Worm (Caenorhabditis elegans) whole organism, young adult: ENCODE data around the gene srt-39.

ENCODE experiments used
- B0035.1 ChIP-seq: sonication (generic microtip); optimal IDR thresholded peaks from 2 replicates; lab custom pipeline; 2016; ENCODE audit warnings: missing genetic modification characterization, mild to moderate bottlenecking, missing compliant biosample characterization, missing genotype, missing genetic modification reagents
- F33H1.4 ChIP-seq: fragments of 200-800 bp; sonication (Bioruptor generic); IDR thresholded peaks from 2 replicates; pipeline ENCODE4 v1.3.6; 2022; ENCODE audit warnings: missing genetic modification reagents, missing genetic modification characterization, missing compliant biosample characterization
- K11D2.4 ChIP-seq: fragments of 200-800 bp; sonication (Bioruptor generic); IDR thresholded peaks from 2 replicates; pipeline ENCODE4 v1.3.6; 2022; ENCODE audit warnings: missing genetic modification reagents, missing genetic modification characterization, missing compliant biosample characterization
- K12H6.12 ChIP-seq: fragments of 200-800 bp; sonication (Bioruptor generic); optimal IDR thresholded peaks from 2 replicates; lab custom pipeline; 2018; ENCODE audit warnings: mild to moderate bottlenecking, missing genetic modification characterization, missing compliant biosample characterization
- Y79H2A.3 ChIP-seq: fragments of 200-800 bp; sonication (Bioruptor generic); conservative IDR thresholded peaks from 2 replicates; pipeline ENCODE4 v1.3.6; 2022; ENCODE audit warnings: missing genetic modification reagents, missing genetic modification characterization, missing compliant biosample characterization
- ZK185.1 ChIP-seq: sonication (generic microtip); optimal IDR thresholded peaks from 2 replicates; lab custom pipeline; 2016; ENCODE audit warnings: mild to moderate bottlenecking, missing genetic modification characterization, missing compliant biosample characterization; ENCODE audit not compliant: poor library complexity, severe bottlenecking
- attf-3 ChIP-seq: fragments of 200-800 bp; sonication (Bioruptor generic); conservative IDR thresholded peaks from 2 replicates; pipeline ENCODE4 v1.3.6; 2022; ENCODE audit warnings: missing genetic modification reagents, missing genetic modification characterization, missing compliant biosample characterization
- attf-5 ChIP-seq: fragments of 200-800 bp; sonication (Bioruptor generic); optimal IDR thresholded peaks from 2 replicates; lab custom pipeline; 2018; ENCODE audit warnings: mild to moderate bottlenecking, missing genetic modification characterization, missing compliant biosample characterization
- attf-6 ChIP-seq: fragments of 200-800 bp; sonication (Bioruptor generic); IDR thresholded peaks from 2 replicates; pipeline ENCODE4 v1.3.6; 2022; ENCODE audit warnings: missing genetic modification reagents, missing genetic modification characterization, missing compliant biosample characterization
- bed-2 ChIP-seq: fragments of 200-800 bp; sonication (Bioruptor generic); IDR thresholded peaks from 2 replicates; pipeline ENCODE4 v1.3.6; 2022; ENCODE audit warnings: missing genetic modification reagents, missing genetic modification characterization, missing compliant biosample characterization
- ccch-3 ChIP-seq: fragments of 200-800 bp; sonication (Bioruptor generic); optimal IDR thresholded peaks from 2 replicates; lab custom pipeline; 2018; ENCODE audit warnings: mild to moderate bottlenecking, missing genetic modification characterization, missing compliant biosample characterization
- cebp-1 ChIP-seq, 2 experiments: fragments of 200-800 bp in 1 of 2; sonication (Bioruptor generic) in 1 of 2; sonication (generic microtip) in 1 of 2; IDR thresholded peaks in 1 of 2; optimal IDR thresholded peaks in 1 of 2; 2 replicates each; pipeline versions ENCODE4 v1.3.6 to Lab custom; 2017 to 2022; ENCODE audit warnings: missing compliant biosample characterization in 2 of 2, missing genetic modification characterization in 2 of 2, mild to moderate bottlenecking in 1 of 2, missing genetic modification reagents in 1 of 2, moderate library complexity in 1 of 2
- ceh-100 ChIP-seq: fragments of 200-800 bp; sonication (Bioruptor generic); IDR thresholded peaks from 2 replicates; pipeline ENCODE4 v1.3.6; 2022; ENCODE audit warnings: missing genetic modification reagents, missing genetic modification characterization, missing compliant biosample characterization
- ceh-27 ChIP-seq: fragments of 200-800 bp; sonication (Bioruptor generic); optimal IDR thresholded peaks from 2 replicates; lab custom pipeline; 2018; ENCODE audit warnings: mild to moderate bottlenecking, missing genetic modification characterization, moderate library complexity, missing compliant biosample characterization
- ceh-58 ChIP-seq: fragments of 200-800 bp; sonication (Bioruptor generic); IDR thresholded peaks from 2 replicates; pipeline ENCODE4 v1.3.6; 2022; ENCODE audit warnings: missing genetic modification characterization, missing compliant biosample characterization
- ceh-79 ChIP-seq: sonication (generic microtip); optimal IDR thresholded peaks from 2 replicates; lab custom pipeline; 2017; ENCODE audit warnings: mild to moderate bottlenecking, missing genetic modification characterization, missing compliant biosample characterization
- dpl-1 ChIP-seq: fragments of 150-350 bp; optimal IDR thresholded peaks from 2 replicates; lab custom pipeline; 2014; ENCODE audit warnings: missing biosample characterization, missing genetic modification reagents, missing genetic modification characterization
- efl-1 ChIP-seq: fragments of 150-350 bp; optimal IDR thresholded peaks from 2 replicates; lab custom pipeline; 2014; ENCODE audit warnings: missing biosample characterization, missing genetic modification reagents, missing genetic modification characterization
- egl-44 ChIP-seq: fragments of 200-800 bp; sonication (Bioruptor generic); IDR thresholded peaks from 2 replicates; pipeline ENCODE4 v1.3.6; 2022; ENCODE audit warnings: missing genetic modification reagents, missing genetic modification characterization, missing compliant biosample characterization
- egrh-3 ChIP-seq: fragments of 200-800 bp; sonication (Bioruptor generic); IDR thresholded peaks from 2 replicates; pipeline ENCODE4 v1.3.6; 2022; ENCODE audit warnings: missing genetic modification reagents, missing genetic modification characterization, missing compliant biosample characterization
- ets-4 ChIP-seq: fragments of 200-800 bp; sonication (Bioruptor generic); optimal IDR thresholded peaks from 2 replicates; lab custom pipeline; 2018; ENCODE audit warnings: mild to moderate bottlenecking, missing genetic modification characterization, missing compliant biosample characterization
- hmg-1.2 ChIP-seq: fragments of 200-800 bp; sonication (Bioruptor generic); IDR thresholded peaks from 2 replicates; pipeline ENCODE4 v1.3.6; 2022; ENCODE audit warnings: missing genetic modification reagents, missing genetic modification characterization, missing compliant biosample characterization
- lin-35 ChIP-seq, 3 experiments: fragments of 150-350 bp in 2 of 3; sonication (generic microtip) in 1 of 3; optimal IDR thresholded peaks; 2 replicates each; lab custom pipeline; 2014 to 2018; ENCODE audit warnings: missing biosample characterization in 3 of 3, missing genetic modification characterization in 3 of 3, missing genetic modification reagents in 3 of 3
- lin-54 ChIP-seq: fragments of 200-800 bp; sonication (Bioruptor generic); optimal IDR thresholded peaks from 2 replicates; lab custom pipeline; 2018; ENCODE audit warnings: mild to moderate bottlenecking, missing genetic modification characterization, missing compliant biosample characterization
- madf-10 ChIP-seq: sonication (generic microtip); optimal IDR thresholded peaks from 2 replicates; lab custom pipeline; 2016; ENCODE audit warnings: mild to moderate bottlenecking, missing genetic modification characterization, missing compliant biosample characterization
- madf-8 ChIP-seq: fragments of 200-800 bp; sonication (Bioruptor generic); conservative IDR thresholded peaks from 2 replicates; pipeline ENCODE4 v1.3.6; 2022; ENCODE audit warnings: missing genetic modification reagents, missing genetic modification characterization, missing compliant biosample characterization
- mcd-1 ChIP-seq: fragments of 200-800 bp; sonication (Bioruptor generic); IDR thresholded peaks from 2 replicates; pipeline ENCODE4 v1.3.6; 2022; ENCODE audit warnings: missing genetic modification reagents, missing genetic modification characterization, missing compliant biosample characterization
- mes-4 ChIP-seq: sonication (generic microtip); optimal IDR thresholded peaks from 2 replicates; lab custom pipeline; 2016; ENCODE audit warnings: missing genotype, missing genetic modification characterization, missing compliant biosample characterization
- nfya-2 ChIP-seq: fragments of 200-800 bp; sonication (Bioruptor generic); IDR thresholded peaks from 2 replicates; pipeline ENCODE4 v1.3.6; 2022; ENCODE audit warnings: missing genetic modification reagents, missing genetic modification characterization, missing compliant biosample characterization
- nfyb-1 ChIP-seq: fragments of 200-800 bp; sonication (Bioruptor generic); IDR thresholded peaks from 2 replicates; pipeline ENCODE4 v1.3.6; 2022; ENCODE audit warnings: missing genetic modification reagents, missing genetic modification characterization, missing compliant biosample characterization
- nhr-179 ChIP-seq: sonication (generic microtip); optimal IDR thresholded peaks from 2 replicates; lab custom pipeline; 2016; ENCODE audit warnings: mild to moderate bottlenecking, missing genetic modification characterization, missing compliant biosample characterization
- nhr-90 ChIP-seq: sonication (generic microtip); optimal IDR thresholded peaks from 2 replicates; lab custom pipeline; 2016; ENCODE audit warnings: missing genotype, mild to moderate bottlenecking, missing genetic modification characterization, missing compliant biosample characterization
- pha-4 ChIP-seq: fragments of 150-350 bp; sonication (generic microtip); optimal IDR thresholded peaks from 2 replicates; lab custom pipeline; 2014; ENCODE audit warnings: missing biosample characterization, missing genetic modification reagents, missing genetic modification characterization
- rcor-1 ChIP-seq: fragments of 200-800 bp; sonication (Bioruptor generic); IDR thresholded peaks from 2 replicates; pipeline ENCODE4 v1.3.6; 2022; ENCODE audit warnings: missing genetic modification reagents, missing genetic modification characterization, missing compliant biosample characterization
- sdz-38 ChIP-seq: sonication (generic microtip); optimal IDR thresholded peaks from 2 replicates; lab custom pipeline; 2016; ENCODE audit warnings: missing genotype, missing genetic modification characterization, missing compliant biosample characterization
- sptf-2 ChIP-seq: fragments of 200-800 bp; sonication (Bioruptor generic); optimal IDR thresholded peaks from 2 replicates; lab custom pipeline; 2018; ENCODE audit warnings: mild to moderate bottlenecking, missing genetic modification characterization, missing compliant biosample characterization
- zfh-2 ChIP-seq: fragments of 200-800 bp; sonication (Bioruptor generic); conservative IDR thresholded peaks from 2 replicates; pipeline ENCODE4 v1.3.6; 2022; ENCODE audit warnings: missing genetic modification reagents, missing genetic modification characterization, missing compliant biosample characterization
- ztf-18 ChIP-seq: sonication (generic microtip); optimal IDR thresholded peaks from 2 replicates; lab custom pipeline; 2016; ENCODE audit warnings: missing genotype, mild to moderate bottlenecking, missing genetic modification characterization, missing compliant biosample characterization
- ztf-26 ChIP-seq: sonication (generic microtip); optimal IDR thresholded peaks from 2 replicates; lab custom pipeline; 2017; ENCODE audit warnings: missing genetic modification characterization, missing compliant biosample characterization

Gene srt-39

ce11 chrV:12449902-12450301 is 34.8 kb upstream of the srt-39 start, which contains the start of gene C54D10.10 (continued):
- TF ChIP-seq ceh-58 (GFP tag; lab: Robert Waterston, UW) = no peak
- TF ChIP-seq mcd-1 (GFP tag; lab: Robert Waterston, UW) = no peak
- TF ChIP-seq ztf-26 (tag; lab: Kevin White, UChicago) = no peak
- TF ChIP-seq ztf-18 (tag; lab: Kevin White, UChicago) = no peak

DNA sequence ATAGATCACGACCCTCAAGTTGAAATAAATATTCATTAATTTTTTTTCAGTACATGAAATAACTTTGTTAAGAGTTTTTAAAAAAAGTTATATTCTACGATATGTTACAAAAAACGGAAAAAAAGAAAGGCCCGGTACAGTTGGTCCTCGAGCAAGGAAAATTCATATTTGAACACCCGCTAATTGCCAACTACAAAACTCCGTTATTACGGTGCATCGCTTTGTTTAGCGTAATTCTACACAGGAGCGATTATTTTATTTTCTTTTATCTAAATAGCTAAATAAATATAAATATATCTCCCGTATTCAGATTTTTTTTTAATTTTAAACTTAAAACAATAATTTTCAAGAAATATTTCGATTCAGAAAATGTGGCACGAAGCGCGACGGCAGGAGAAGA is 34.2 kb upstream of the srt-39 start, which contains the start of gene F28C1.1:
F28C1.1 (plus strand) TSS at position 365 of the 400 bp plus-strand sequence.
- TF ChIP-seq efl-1 (GFP tag; lab: Kevin White, UChicago) (peak; percentile 51), ccch-3 (GFP tag; lab: Kevin White, UChicago) (no peak), dpl-1 (GFP tag; lab: Kevin White, UChicago) (peak; percentile 7), ceh-100 (GFP tag; lab: Robert Waterston, UW) (no peak), madf-10 (tag; lab: Kevin White, UChicago) (no peak), attf-3 (GFP tag; lab: Robert Waterston, UW) (peak; percentile 93), nfyb-1 (GFP tag; lab: Robert Waterston, UW) (no peak)

DNA sequence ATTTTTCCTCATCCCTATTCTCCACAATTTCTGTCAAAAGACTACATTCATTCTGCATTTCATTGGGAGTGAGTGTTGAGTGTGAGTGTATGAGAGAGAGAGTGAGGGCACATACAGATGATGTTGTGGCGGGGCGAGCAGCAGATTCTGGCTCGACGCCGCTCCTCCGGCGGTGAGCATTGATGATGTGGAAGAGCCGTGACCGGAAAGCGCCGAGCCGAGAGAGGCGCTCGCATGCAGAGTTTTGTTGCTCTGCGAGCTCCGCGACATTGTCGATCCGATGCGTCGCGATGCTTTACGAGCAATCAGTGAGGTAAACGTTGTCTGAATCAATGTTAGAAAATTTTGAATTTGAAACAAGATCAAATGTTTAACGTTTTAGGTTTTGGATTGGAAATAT is 29.0 kb upstream of the srt-39 start:
- TF ChIP-seq sdz-38 = no peak
- TF ChIP-seq egrh-3 = peak; percentile 81; the same call in 1 of the 2 replicates
- 0 out of 2 replicates have a peak, but pooled peaks have one; percentile 4 for TF ChIP-seq hmg-1.2
- TF ChIP-seq sptf-2 = no peak

ce11 chrV:12460583-12460982 is 24.1 kb upstream of the srt-39 start:
- peak in 1 of 3 experiments; percentile 38 for TF ChIP-seq lin-35 (GFP tag; optimal IDR thresholded peaks at IDR 0.05; lab: Kevin White, UChicago)
- no peak for TF ChIP-seq cebp-1 (GFP tag; IDR thresholded peaks at IDR 0.05; lab: Robert Waterston, UW)
- peak; percentile 76 for TF ChIP-seq cebp-1 (tag; optimal IDR thresholded peaks at IDR 0.05; lab: Kevin White, UChicago)
- TF ChIP-seq B0035.1 = no peak
- TF ChIP-seq, all 124 proteins: peak for 2

DNA sequence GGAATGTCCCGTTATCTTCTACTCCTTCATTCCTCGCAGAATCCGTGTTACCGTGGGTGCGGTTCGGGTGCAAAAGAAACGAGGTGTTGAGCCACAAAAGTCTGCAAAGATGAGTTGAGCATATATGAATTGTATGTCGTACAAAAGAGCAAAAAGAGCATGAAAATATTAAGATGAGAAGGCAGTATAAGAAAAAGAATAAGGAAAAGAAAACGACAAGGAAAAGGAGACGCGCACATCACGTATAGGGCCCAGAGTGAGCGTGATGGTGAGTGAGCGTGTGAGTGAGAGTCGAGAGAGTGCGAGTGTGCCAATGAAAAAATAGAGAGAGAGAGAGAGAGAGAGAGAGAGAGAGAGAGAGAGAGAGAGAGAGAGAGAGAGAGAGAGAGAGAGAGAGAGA is 21.8 kb upstream of the srt-39 start, which contains the start of gene egl-10:
egl-10 (minus strand) TSS at position 101 of the 400 bp plus-strand sequence.
- no peak for TF ChIP-seq K12H6.12
- TF ChIP-seq mcd-1 (GFP tag; lab: Robert Waterston, UW) = no peak
- no peak for TF ChIP-seq nhr-90 (tag; lab: Kevin White, UChicago)
- no peak for TF ChIP-seq nfyb-1 (GFP tag; lab: Robert Waterston, UW)
- 0 out of 2 replicates have a peak, but pooled peaks have one; percentile 21 for TF ChIP-seq zfh-2
- TF ChIP-seq ZK185.1 (tag; lab: Kevin White, UChicago) = no peak
- TF ChIP-seq egl-44 (GFP tag; lab: Robert Waterston, UW) = no peak
- TF ChIP-seq bed-2 = no peak
- TF ChIP-seq, all 124 proteins: peak for 1

DNA sequence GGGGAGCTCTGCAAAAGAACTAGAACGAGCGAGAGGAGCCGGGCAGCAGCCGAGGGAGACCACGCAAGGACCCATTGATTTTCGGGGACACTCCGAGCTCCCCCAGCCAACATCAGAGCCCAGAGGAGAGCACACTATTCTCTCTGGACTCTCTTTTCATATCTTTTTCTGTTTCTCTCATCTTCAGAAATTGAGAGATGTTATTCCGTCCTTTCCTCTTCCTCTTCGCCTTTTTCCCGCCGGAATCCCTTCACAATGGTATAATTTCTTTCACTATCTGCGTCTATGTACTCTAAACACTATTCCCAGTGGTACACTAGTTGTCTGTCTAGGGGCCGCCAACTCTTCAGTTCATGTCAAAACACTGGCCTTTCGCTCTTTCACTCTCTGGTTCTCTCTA is 19.3 kb upstream of the srt-39 start:
- TF ChIP-seq ZK185.1 (tag; lab: Kevin White, UChicago) (peak; percentile 2), Y79H2A.3 (GFP tag; lab: Robert Waterston, UW) (no peak), mes-4 (tag; lab: Kevin White, UChicago) (no peak), ets-4 (GFP tag; lab: Kevin White, UChicago) (no peak), ceh-79 (tag; lab: Kevin White, UChicago) (no peak), nfya-2 (GFP tag; lab: Robert Waterston, UW) (no peak), madf-8 (GFP tag; lab: Robert Waterston, UW) (no peak), rcor-1 (GFP tag; lab: Robert Waterston, UW) (0 out of 2 replicates have a peak, but pooled peaks have one; percentile 32), ceh-27 (peak; percentile 76), K11D2.4 (peak; percentile 77), pha-4 (no peak), F33H1.4 (GFP tag; lab: Robert Waterston, UW) (0 out of 2 replicates have a peak, but pooled peaks have one; percentile 19), attf-6 (GFP tag; lab: Robert Waterston, UW) (no peak), B0035.1 (no peak), lin-54 (GFP tag; lab: Kevin White, UChicago) (no peak), attf-5 (GFP tag; lab: Kevin White, UChicago) (peak; percentile 62), nhr-90 (tag; lab: Kevin White, UChicago) (no peak), nhr-179 (tag; lab: Kevin White, UChicago) (no peak), zfh-2 (peak; percentile 98)
